Worm (Caenorhabditis elegans): ENCODE measurements around the gene sek-1.

DNA sequence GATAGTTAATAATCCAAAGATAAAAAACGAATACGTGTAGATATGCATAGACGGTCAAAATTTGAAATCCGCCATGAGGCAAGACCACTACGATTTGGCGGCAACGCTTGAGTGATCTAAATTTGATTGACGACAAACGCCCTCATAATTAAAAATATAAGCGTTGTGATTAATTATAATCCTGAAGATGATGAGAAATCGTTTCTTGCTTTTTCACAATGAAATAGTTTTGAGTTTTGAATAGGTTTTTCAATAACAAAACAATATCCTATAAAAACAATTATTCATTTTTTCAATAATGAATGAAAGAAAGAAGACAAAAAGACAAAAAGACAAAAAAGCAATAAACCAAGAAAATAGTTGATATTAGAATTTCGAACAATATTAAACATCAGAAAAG, 30.9 kb downstream of the sek-1 start, which contains the start of gene C54D2.6:
- TF ChIP-seq elt-3 (tag; optimal IDR thresholded peaks at IDR 0.05) (no peak), elt-1 (tag; optimal IDR thresholded peaks at IDR 0.05; ENCODE audit: borderline replicate concordance, insufficient read depth) (no peak), nhr-28 (tag; optimal IDR thresholded peaks at IDR 0.05) (no peak), snpc-4 (tag; optimal IDR thresholded peaks at IDR 0.05) (no peak), nhr-12 (tag; optimal IDR thresholded peaks at IDR 0.05) (no peak), nhr-237 (tag; optimal IDR thresholded peaks at IDR 0.05) (no peak), sptf-1 (tag; optimal IDR thresholded peaks at IDR 0.05) (no peak), nhr-76 (tag; optimal IDR thresholded peaks at IDR 0.05) (no peak)

All from whole organism, mixed stage, embryonic.